Worm (Caenorhabditis elegans) whole organism, L2 larva: ENCODE measurements around the gene ZK262.4.

ENCODE experiments used
- C34F6.9 ChIP-seq: fragments of 150-350 bp; optimal IDR thresholded peaks from 2 replicates; lab custom pipeline; 2014; ENCODE audit warnings: missing biosample characterization, missing genetic modification characterization
- F13H6.1 ChIP-seq: sonication (generic microtip); optimal IDR thresholded peaks from 2 replicates; lab custom pipeline; 2016; ENCODE audit warnings: missing genetic modification characterization, missing compliant biosample characterization
- R02D3.7 ChIP-seq: fragments of 150-350 bp; optimal IDR thresholded peaks from 2 replicates; lab custom pipeline; 2014; ENCODE audit warnings: missing biosample characterization, missing genetic modification characterization
- ZK546.5 ChIP-seq: sonication (generic microtip); optimal IDR thresholded peaks from 2 replicates; lab custom pipeline; 2017; ENCODE audit warnings: missing biosample characterization, missing genetic modification characterization
- alr-1 ChIP-seq: fragments of 150-350 bp; optimal IDR thresholded peaks from 2 replicates; lab custom pipeline; 2014; ENCODE audit warnings: missing biosample characterization, missing genetic modification characterization
- ama-1 ChIP-seq: fragments of 150-350 bp; optimal IDR thresholded peaks from 2 replicates; lab custom pipeline; 2018; ENCODE audit warnings: inconsistent platforms
- blmp-1 ChIP-seq: sonication (generic microtip); optimal IDR thresholded peaks from 2 replicates; lab custom pipeline; 2017; ENCODE audit warnings: missing genetic modification characterization, mild to moderate bottlenecking, missing compliant biosample characterization, antibody characterized with exemption, moderate library complexity; ENCODE audit not compliant: insufficient read depth
- ceh-16 ChIP-seq: fragments of 150-350 bp; optimal IDR thresholded peaks from 2 replicates; lab custom pipeline; 2014; ENCODE audit warnings: missing biosample characterization, missing genetic modification characterization
- crh-2 ChIP-seq: sonication (generic microtip); optimal IDR thresholded peaks from 2 replicates; lab custom pipeline; 2017; ENCODE audit warnings: missing biosample characterization, missing genetic modification characterization
- dmd-4 ChIP-seq: sonication (generic microtip); optimal IDR thresholded peaks from 2 replicates; lab custom pipeline; 2017; ENCODE audit warnings: missing biosample characterization, missing genetic modification characterization
- egl-27 ChIP-seq: sonication (generic microtip); optimal IDR thresholded peaks from 3 replicates; lab custom pipeline; 2017; ENCODE audit warnings: missing biosample characterization, missing genetic modification reagents, missing genetic modification characterization
- elt-1 ChIP-seq: fragments of 150-350 bp; optimal IDR thresholded peaks from 2 replicates; lab custom pipeline; 2014; ENCODE audit warnings: missing biosample characterization, missing genetic modification characterization
- fos-1 ChIP-seq: fragments of 150-350 bp; optimal IDR thresholded peaks from 2 replicates; lab custom pipeline; 2014; ENCODE audit warnings: missing biosample characterization, missing genetic modification characterization
- gmeb-1 ChIP-seq: fragments of 150-350 bp; optimal IDR thresholded peaks from 2 replicates; lab custom pipeline; 2014; ENCODE audit warnings: missing biosample characterization, missing genetic modification characterization
- lin-13 ChIP-seq: fragments of 150-350 bp; optimal IDR thresholded peaks from 2 replicates; lab custom pipeline; 2014; ENCODE audit warnings: missing biosample characterization, missing genetic modification reagents, missing genetic modification characterization
- lsy-2 ChIP-seq, 2 experiments: fragments of 150-350 bp in 1 of 2; sonication (generic microtip) in 1 of 2; optimal IDR thresholded peaks; 2 replicates each; lab custom pipeline; 2014 to 2017; ENCODE audit warnings: missing biosample characterization in 2 of 2, missing genetic modification characterization in 2 of 2
- mbf-1 ChIP-seq: sonication (generic microtip); optimal IDR thresholded peaks from 2 replicates; lab custom pipeline; 2017; ENCODE audit warnings: missing biosample characterization, missing genetic modification characterization
- mdl-1 ChIP-seq, 2 experiments: fragments of 150-350 bp in 1 of 2; sonication (generic microtip) in 1 of 2; optimal IDR thresholded peaks; 2 replicates each; lab custom pipeline; 2017; ENCODE audit warnings: missing biosample characterization in 2 of 2, missing genetic modification characterization in 2 of 2
- nhr-12 ChIP-seq: fragments of 150-350 bp; optimal IDR thresholded peaks from 2 replicates; lab custom pipeline; 2014; ENCODE audit warnings: missing biosample characterization, missing genetic modification characterization
- nhr-129 ChIP-seq: fragments of 150-350 bp; optimal IDR thresholded peaks from 2 replicates; lab custom pipeline; 2014; ENCODE audit warnings: missing biosample characterization, missing genetic modification characterization
- nhr-23 ChIP-seq: fragments of 150-350 bp; optimal IDR thresholded peaks from 2 replicates; lab custom pipeline; 2014; ENCODE audit warnings: missing biosample characterization, missing genetic modification reagents, missing genetic modification characterization
- nhr-25 ChIP-seq: fragments of 150-350 bp; sonication (generic microtip); optimal IDR thresholded peaks from 3 replicates; lab custom pipeline; 2014; ENCODE audit warnings: missing biosample characterization, missing genetic modification characterization
- nhr-6 ChIP-seq: fragments of 150-350 bp; optimal IDR thresholded peaks from 2 replicates; lab custom pipeline; 2014; ENCODE audit warnings: missing biosample characterization, missing genetic modification characterization
- sem-4 ChIP-seq: fragments of 150-350 bp; optimal IDR thresholded peaks from 2 replicates; lab custom pipeline; 2014; ENCODE audit warnings: missing biosample characterization, missing genetic modification reagents, missing genetic modification characterization
- skn-1 ChIP-seq: sonication (generic microtip); optimal IDR thresholded peaks from 2 replicates; lab custom pipeline; 2017; ENCODE audit warnings: missing biosample characterization, missing genetic modification characterization
- sma-3 ChIP-seq: sonication (generic microtip); optimal IDR thresholded peaks from 2 replicates; lab custom pipeline; 2016; ENCODE audit warnings: missing genetic modification reagents, missing genetic modification characterization, missing compliant biosample characterization
- sma-9 ChIP-seq, 2 experiments: fragments of 150-350 bp in 1 of 2; sonication (generic microtip) in 1 of 2; optimal IDR thresholded peaks; 2 replicates each; lab custom pipeline; 2014 to 2016; ENCODE audit warnings: missing genetic modification characterization in 2 of 2, mild to moderate bottlenecking in 1 of 2, missing biosample characterization in 1 of 2, missing compliant biosample characterization in 1 of 2, missing genetic modification reagents in 1 of 2, moderate library complexity in 1 of 2
- unc-39 ChIP-seq: fragments of 150-350 bp; optimal IDR thresholded peaks from 2 replicates; lab custom pipeline; 2014; ENCODE audit warnings: missing biosample characterization, missing genetic modification characterization
- unc-55 ChIP-seq: fragments of 150-350 bp; sonication (generic microtip); optimal IDR thresholded peaks from 3 replicates; lab custom pipeline; 2014; ENCODE audit warnings: missing biosample characterization, missing genetic modification reagents, missing genetic modification characterization
- unc-62 ChIP-seq: fragments of 150-350 bp; optimal IDR thresholded peaks from 2 replicates; lab custom pipeline; 2014; ENCODE audit warnings: missing biosample characterization, missing genetic modification reagents, missing genetic modification characterization
- zag-1 ChIP-seq: fragments of 150-350 bp; optimal IDR thresholded peaks from 2 replicates; lab custom pipeline; 2014; ENCODE audit warnings: missing biosample characterization, missing genetic modification characterization
- ztf-1 ChIP-seq: fragments of 200-800 bp; sonication (Bioruptor generic); conservative IDR thresholded peaks from 2 replicates; pipeline ENCODE4 v1.3.6; 2022; ENCODE audit warnings: missing genetic modification characterization, missing compliant biosample characterization
- ztf-11 ChIP-seq: sonication (generic microtip); optimal IDR thresholded peaks from 2 replicates; lab custom pipeline; 2017; ENCODE audit warnings: missing biosample characterization, missing genetic modification characterization
- ztf-4 ChIP-seq: fragments of 150-350 bp; optimal IDR thresholded peaks from 2 replicates; lab custom pipeline; 2014; ENCODE audit warnings: missing biosample characterization, missing genetic modification characterization

The ZK262.4 gene

ce11 chrV:18395649-18396048, 28.7 kb downstream of the ZK262.4 start, which contains the start of gene Y51A2B.9:
Gene Y51A2B.9, minus strand, starts transcription at chrV:18395749.
- TF ChIP-seq nhr-12 (tag; lab: Kevin White, UChicago) (no peak), lin-13 (GFP tag; lab: Kevin White, UChicago) (no peak), C34F6.9 (tag; lab: Kevin White, UChicago) (no peak), blmp-1 (no peak), lsy-2 (tag; optimal IDR thresholded peaks at IDR 0.05; lab: Kevin White, UChicago) (no peak), dmd-4 (no peak), F13H6.1 (tag; lab: Kevin White, UChicago) (no peak), unc-55 (GFP tag; lab: Kevin White, UChicago) (no peak), elt-1 (tag; lab: Kevin White, UChicago) (no peak), mbf-1 (tag; lab: Kevin White, UChicago) (no peak), zag-1 (tag; lab: Kevin White, UChicago) (no peak), fos-1 (tag; lab: Kevin White, UChicago) (no peak), ceh-16 (tag; lab: Kevin White, UChicago) (no peak), sma-3 (GFP tag; lab: Kevin White, UChicago) (no peak), nhr-23 (tag; lab: Kevin White, UChicago) (no peak), ama-1 (lab: Kevin White, UChicago) (no peak), alr-1 (tag; lab: Kevin White, UChicago) (no peak), R02D3.7 (tag; lab: Kevin White, UChicago) (no peak)
- TF ChIP-seq, all 48 proteins: peak for 0

ce11 chrV:18394203-18394602, 30.2 kb downstream of the ZK262.4 start, which contains the start of gene Y51A2B.6:
Gene Y51A2B.6, minus strand, starts transcription at chrV:18394303.
- TF ChIP-seq gmeb-1 (no peak), nhr-25 (tag; lab: Kevin White, UChicago) (no peak), unc-55 (GFP tag; lab: Kevin White, UChicago) (no peak), ZK546.5 (tag; lab: Kevin White, UChicago) (no peak), ama-1 (lab: Kevin White, UChicago) (no peak), fos-1 (tag; lab: Kevin White, UChicago) (no peak)

- no peak for TF ChIP-seq ztf-11
- no peak for TF ChIP-seq alr-1 (tag; lab: Kevin White, UChicago)
- TF ChIP-seq elt-1 (tag; lab: Kevin White, UChicago): no peak
- no peak for TF ChIP-seq zag-1 (tag; lab: Kevin White, UChicago)
- TF ChIP-seq dmd-4: no peak
- TF ChIP-seq ceh-16 (tag; lab: Kevin White, UChicago): no peak
- TF ChIP-seq ama-1 (lab: Kevin White, UChicago): no peak
- no peak for TF ChIP-seq ztf-1
- no peak for TF ChIP-seq nhr-6 (tag; lab: Kevin White, UChicago)
- TF ChIP-seq skn-1 (tag; lab: Kevin White, UChicago): no peak
- no peak for TF ChIP-seq mdl-1 (tag; optimal IDR thresholded peaks at IDR 0.05; lab: Kevin White, UChicago)
These were observed 35.3 kb downstream of the ZK262.4 start, which contains the start of the genes Y51A2B.4 and Y51A2B.5 for ce11 chrV:18389046-18389445. Gene Y51A2B.4, minus strand, starts transcription at chrV:18389146. Gene Y51A2B.5, plus strand, starts transcription at chrV:18389277.

ce11 chrV:18382590-18382989, 41.8 kb downstream of the ZK262.4 start, which contains the start of gene nhr-288:
Gene nhr-288, minus strand, starts transcription at chrV:18382690.
- TF ChIP-seq crh-2 (no peak), sem-4 (tag; lab: Kevin White, UChicago) (no peak), ztf-11 (no peak), elt-1 (tag; lab: Kevin White, UChicago) (no peak), sma-9 (GFP tag; optimal IDR thresholded peaks at IDR 0.05; lab: Kevin White, UChicago) (no peak), sma-9 (tag; optimal IDR thresholded peaks at IDR 0.05; lab: Kevin White, UChicago) (no peak), alr-1 (tag; lab: Kevin White, UChicago) (no peak), dmd-4 (no peak), unc-39 (tag; lab: Kevin White, UChicago) (no peak), F13H6.1 (tag; lab: Kevin White, UChicago) (no peak), C34F6.9 (tag; lab: Kevin White, UChicago) (no peak), sma-3 (GFP tag; lab: Kevin White, UChicago) (no peak), ama-1 (lab: Kevin White, UChicago) (no peak), zag-1 (tag; lab: Kevin White, UChicago) (no peak), R02D3.7 (tag; lab: Kevin White, UChicago) (no peak), egl-27 (no peak), unc-62 (GFP tag; lab: Kevin White, UChicago) (no peak), ztf-4 (tag; lab: Kevin White, UChicago) (no peak), mdl-1 (tag; optimal IDR thresholded peaks at IDR 0.05; lab: Kevin White, UChicago) (no peak), nhr-129 (tag; lab: Kevin White, UChicago) (no peak), unc-55 (GFP tag; lab: Kevin White, UChicago) (no peak)
